Worm (Caenorhabditis elegans): ENCODE measurements around the gene srj-54.

DNA sequence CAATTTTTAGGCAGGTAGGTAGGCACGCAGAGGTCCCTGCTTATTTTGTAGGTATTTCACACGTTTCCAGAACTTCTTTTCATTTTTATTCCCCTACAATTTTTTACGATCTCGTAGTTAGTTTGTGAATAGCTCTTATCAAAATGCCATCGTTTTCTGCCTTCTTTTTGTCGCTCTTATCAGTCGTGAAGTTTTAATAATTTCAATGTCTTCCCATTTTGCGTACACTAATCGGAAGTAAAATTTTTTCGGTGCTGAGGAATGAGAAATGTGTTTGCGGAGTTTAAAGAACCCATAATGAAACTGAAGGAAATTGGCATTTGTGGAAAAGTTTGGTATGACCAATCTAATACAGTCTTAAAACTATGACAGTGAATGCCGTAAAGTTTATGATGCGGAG, 20.7 kb upstream of the srj-54 start:
- TF ChIP-seq ref-1 (GFP tag; conservative IDR thresholded peaks at IDR 0.05) (no peak), cog-1 (tag; optimal IDR thresholded peaks at IDR 0.05) (no peak), ztf-29 (GFP tag; IDR thresholded peaks at IDR 0.05) (no peak), flt-1 (GFP tag; IDR thresholded peaks at IDR 0.05) (no peak), ztf-23 (GFP tag; IDR thresholded peaks at IDR 0.05) (no peak), T22C8.4 (GFP tag; IDR thresholded peaks at IDR 0.05) (no peak), med-1 (GFP tag; optimal IDR thresholded peaks at IDR 0.05; ENCODE audit: insufficient read depth) (no peak), tab-1 (GFP tag; IDR thresholded peaks at IDR 0.05) (no peak), klf-2 (GFP tag; conservative IDR thresholded peaks at IDR 0.05) (no peak)
